Worm (Caenorhabditis elegans): ENCODE measurements around the gene F56D6.11.

ce11 chrIV:3881119-3881518 is 25.2 kb downstream of the F56D6.11 start, which contains the start of the genes F37C4.8 and oac-23:
- TF ChIP-seq lin-15B (tag; optimal IDR thresholded peaks at IDR 0.05): no peak
- TF ChIP-seq snpc-4 (tag; optimal IDR thresholded peaks at IDR 0.05): no peak
- TF ChIP-seq ceh-32 (tag; optimal IDR thresholded peaks at IDR 0.05; ENCODE audit: poor library complexity): no peak
- no peak for TF ChIP-seq lsy-2 (tag; optimal IDR thresholded peaks at IDR 0.05)
- no peak for TF ChIP-seq nhr-11 (tag; optimal IDR thresholded peaks at IDR 0.05)
- TF ChIP-seq aha-1 (tag): peak; percentile 32
- TF ChIP-seq unc-62 (GFP tag; optimal IDR thresholded peaks at IDR 0.05 in 1 of 2): no peak
- TF ChIP-seq unc-62 (tag; optimal IDR thresholded peaks at IDR 0.05): no peak
- no peak for TF ChIP-seq nhr-102 (tag; optimal IDR thresholded peaks at IDR 0.05)
- no peak for TF ChIP-seq ceh-28 (tag; optimal IDR thresholded peaks at IDR 0.05)
